Worm (Caenorhabditis elegans) whole organism, L1 larva: ENCODE data around the gene Y116A8C.25.

Source experiments
- aly-2 ChIP-seq: fragments of 150-350 bp; optimal IDR thresholded peaks from 2 replicates; lab custom pipeline; 2014; ENCODE audit warnings: missing biosample characterization, missing genetic modification characterization
- efl-1 ChIP-seq, 4 experiments: fragments of 150-350 bp; optimal IDR thresholded peaks in 3 of 4; peaks in 1 of 4; 1 replicate in 1 of 4; 2 replicates in 3 of 4; lab custom pipeline; 2014; ENCODE audit warnings: missing biosample characterization in 2 of 4, missing genetic modification characterization in 2 of 4, missing genetic modification reagents in 2 of 4
- elt-3 ChIP-seq, 6 experiments: fragments of 150-350 bp in 1 of 6; sonication (generic microtip); optimal IDR thresholded peaks; 2 replicates each; lab custom pipeline; 2017 to 2018; ENCODE audit warnings: missing biosample characterization in 6 of 6, missing genetic modification characterization in 6 of 6, inconsistent platforms in 1 of 6
- fos-1 ChIP-seq: fragments of 150-350 bp; optimal IDR thresholded peaks from 2 replicates; lab custom pipeline; 2014; ENCODE audit warnings: missing biosample characterization, missing genetic modification characterization
- hlh-17 ChIP-seq: fragments of 200-800 bp; sonication (Bioruptor generic); optimal IDR thresholded peaks from 2 replicates; lab custom pipeline; 2018; ENCODE audit warnings: missing genetic modification characterization, mild to moderate bottlenecking, missing compliant biosample characterization, moderate library complexity, borderline replicate concordance
- pqm-1 ChIP-seq: sonication (generic microtip); optimal IDR thresholded peaks from 3 replicates; lab custom pipeline; 2017; ENCODE audit warnings: missing biosample characterization, missing genetic modification characterization
- snpc-4 ChIP-seq: fragments of 150-350 bp; optimal IDR thresholded peaks from 2 replicates; lab custom pipeline; 2014; ENCODE audit warnings: missing biosample characterization, missing genetic modification characterization
- zag-1 ChIP-seq: fragments of 150-350 bp; optimal IDR thresholded peaks from 2 replicates; lab custom pipeline; 2014; ENCODE audit warnings: missing biosample characterization, missing genetic modification characterization

ce11 chrIV:17109436-17109835 lies 30.9 kb upstream of the Y116A8C.25 start:
- no peak for TF ChIP-seq efl-1 (optimal IDR thresholded peaks at IDR 0.05; lab: Kevin White, UChicago)
- no peak for TF ChIP-seq efl-1 (GFP tag; optimal IDR thresholded peaks at IDR 0.05 in 1 of 2; lab: Kevin White, UChicago)
- no peak for TF ChIP-seq aly-2 (tag; lab: Kevin White, UChicago)
- no peak for TF ChIP-seq snpc-4
- no peak for TF ChIP-seq zag-1 (tag; lab: Kevin White, UChicago)
- TF ChIP-seq hlh-17 (GFP tag; lab: Kevin White, UChicago): no peak
- no peak for TF ChIP-seq fos-1 (tag; lab: Kevin White, UChicago)
- no peak for TF ChIP-seq pqm-1 (tag; lab: Kevin White, UChicago)
- TF ChIP-seq elt-3 (tag; optimal IDR thresholded peaks at IDR 0.05; lab: Kevin White, UChicago): no peak
